Worm (Caenorhabditis elegans): ENCODE measurements around the gene R11E3.19.

R11E3.19 gene

DNA sequence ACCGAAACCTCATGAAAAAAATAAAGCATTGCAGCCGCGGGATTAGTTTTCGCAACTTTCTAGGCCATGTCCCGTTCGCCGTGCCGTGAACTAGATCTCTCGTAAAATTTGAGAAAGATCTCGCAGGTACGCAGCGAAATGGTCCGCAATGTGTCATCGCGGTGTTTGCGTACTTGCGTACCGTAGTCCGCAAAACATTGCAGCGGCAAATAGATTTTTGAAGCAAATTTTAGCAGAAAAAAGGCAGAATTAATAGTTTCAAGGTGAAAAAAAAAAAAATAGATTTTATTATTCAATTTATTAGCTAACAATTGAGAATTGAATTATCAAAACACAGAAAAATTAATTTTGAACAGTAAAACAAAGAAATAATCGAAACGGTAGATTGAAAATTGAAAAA is 48.0 kb downstream of the R11E3.19 start (continued):
- TF ChIP-seq egl-18 (GFP tag; IDR thresholded peaks at IDR 0.05) (peak; percentile 98), ccch-3 (GFP tag; optimal IDR thresholded peaks at IDR 0.05) (peak; percentile 52), nhr-90 (tag; optimal IDR thresholded peaks at IDR 0.05) (peak; percentile 76), aptf-2 (GFP tag; conservative IDR thresholded peaks at IDR 0.05) (peak; percentile 98), egl-44 (GFP tag; IDR thresholded peaks at IDR 0.05) (peak; percentile 99), nfyb-1 (GFP tag; IDR thresholded peaks at IDR 0.05) (peak; percentile 99), Y79H2A.3 (GFP tag; conservative IDR thresholded peaks at IDR 0.05) (peak; percentile 96), hmg-20 (GFP tag; IDR thresholded peaks at IDR 0.05) (peak; percentile 95), mcd-1 (GFP tag; IDR thresholded peaks at IDR 0.05) (peak; percentile 100), ceh-58 (GFP tag; IDR thresholded peaks at IDR 0.05) (0 out of 2 replicates have a peak, but pooled peaks have one; percentile 57), D2030.7 (GFP tag; IDR thresholded peaks at IDR 0.05) (peak; percentile 98), let-526 (GFP tag; IDR thresholded peaks at IDR 0.05) (peak; percentile 98), madf-6 (GFP tag; IDR thresholded peaks at IDR 0.05) (peak; percentile 89; the same call in 1 of the 2 replicates), F37B4.10 (GFP tag; IDR thresholded peaks at IDR 0.05) (peak; percentile 100), ztf-22 (GFP tag; optimal IDR thresholded peaks at IDR 0.05) (peak; percentile 66), tlf-1 (GFP tag; optimal IDR thresholded peaks at IDR 0.05) (peak; percentile 98), madf-8 (GFP tag; conservative IDR thresholded peaks at IDR 0.05) (peak; percentile 87), dox-1 (GFP tag; IDR thresholded peaks at IDR 0.05) (peak; percentile 100), Y53F4B.3 (GFP tag; IDR thresholded peaks at IDR 0.05) (peak; percentile 91), C06A6.2 (GFP tag; conservative IDR thresholded peaks at IDR 0.05) (peak; percentile 99), B0019.2 (GFP tag; conservative IDR thresholded peaks at IDR 0.05) (peak; percentile 99), rec-8 (tag; optimal IDR thresholded peaks at IDR 0.05) (peak; percentile 5 to 6), F33H1.4 (GFP tag; IDR thresholded peaks at IDR 0.05) (peak; percentile 97), Y95B8A.8 (GFP tag; IDR thresholded peaks at IDR 0.05) (peak; percentile 99), sea-2 (GFP tag; IDR thresholded peaks at IDR 0.05) (peak; percentile 100), K12H6.12 (tag; optimal IDR thresholded peaks at IDR 0.05) (peak; percentile 94), ceh-27 (GFP tag; optimal IDR thresholded peaks at IDR 0.05) (peak; percentile 89), ceh-91 (GFP tag; IDR thresholded peaks at IDR 0.05) (peak; percentile 100), ztf-28 (GFP tag; IDR thresholded peaks at IDR 0.05) (peak; percentile 100), nhr-80 (tag; optimal IDR thresholded peaks at IDR 0.05) (peak; percentile 81), ekl-4 (GFP tag; IDR thresholded peaks at IDR 0.05) (peak; percentile 98), lir-1 (GFP tag; conservative IDR thresholded peaks at IDR 0.05) (peak; percentile 98), F22D6.2 (tag; optimal IDR thresholded peaks at IDR 0.05) (peak; percentile 82), Y67H2A.10 (GFP tag; conservative IDR thresholded peaks at IDR 0.05) (peak; percentile 98)

DNA sequence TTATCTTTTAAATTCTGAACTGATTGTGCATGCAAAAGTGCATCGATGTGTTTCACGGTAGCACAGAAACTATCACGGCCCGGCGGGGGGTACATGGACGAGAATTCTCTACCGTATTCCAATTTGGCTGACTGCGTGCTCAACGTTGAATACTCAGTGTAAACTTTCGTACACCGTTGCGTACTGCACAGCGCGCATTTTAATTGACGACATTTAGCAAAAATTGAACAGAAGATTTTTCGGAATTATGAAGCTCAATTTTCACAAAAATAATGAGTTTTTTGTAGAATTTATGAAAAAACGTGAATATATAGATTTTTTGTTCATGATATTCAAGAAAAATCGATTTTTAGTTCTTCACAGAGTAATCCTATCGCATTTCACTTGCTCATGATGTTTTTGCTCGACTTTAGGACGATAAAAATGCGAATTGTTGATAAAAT is 50.4 kb downstream of the R11E3.19 start:
- TF ChIP-seq hmg-1.2 (GFP tag; IDR thresholded peaks at IDR 0.05): peak; percentile 100
- peak; percentile 99 for TF ChIP-seq Y56A3A.18 (GFP tag; IDR thresholded peaks at IDR 0.05)
- TF ChIP-seq gei-17 (GFP tag; optimal IDR thresholded peaks at IDR 0.05): peak; percentile 73
- TF ChIP-seq nhr-90 (tag; optimal IDR thresholded peaks at IDR 0.05): peak; percentile 69
- peak; percentile 23 for TF ChIP-seq ets-4 (GFP tag; optimal IDR thresholded peaks at IDR 0.05)
- peak; percentile 89 for TF ChIP-seq madf-6 (GFP tag; IDR thresholded peaks at IDR 0.05)
- TF ChIP-seq madf-10 (tag; optimal IDR thresholded peaks at IDR 0.05): peak; percentile 80
- peak; percentile 83 for TF ChIP-seq attf-6 (GFP tag; IDR thresholded peaks at IDR 0.05)
- TF ChIP-seq mel-28 (tag; optimal IDR thresholded peaks at IDR 0.05; ENCODE audit: borderline replicate concordance): peak; percentile 12
- TF ChIP-seq let-526 (GFP tag; IDR thresholded peaks at IDR 0.05): peak; percentile 100
- TF ChIP-seq C17E4.6 (GFP tag; IDR thresholded peaks at IDR 0.05): peak; percentile 99
- peak; percentile 100 for TF ChIP-seq mcd-1 (GFP tag; IDR thresholded peaks at IDR 0.05)
- TF ChIP-seq ztf-28 (GFP tag; IDR thresholded peaks at IDR 0.05): peak; percentile 99
- TF ChIP-seq attf-5 (GFP tag; optimal IDR thresholded peaks at IDR 0.05): peak; percentile 90
- TF ChIP-seq nhr-120 (GFP tag; IDR thresholded peaks at IDR 0.05): peak; percentile 100
- TF ChIP-seq bed-1 (GFP tag; IDR thresholded peaks at IDR 0.05): peak; percentile 100
- peak; percentile 95 for TF ChIP-seq lin-40 (tag; optimal IDR thresholded peaks at IDR 0.05)
- TF ChIP-seq egl-18 (GFP tag; IDR thresholded peaks at IDR 0.05): peak; percentile 100
- TF ChIP-seq K11D2.4 (GFP tag; IDR thresholded peaks at IDR 0.05): peak; percentile 100
- peak; percentile 87 for TF ChIP-seq egrh-3 (GFP tag; IDR thresholded peaks at IDR 0.05)
- TF ChIP-seq ztf-6 (GFP tag; IDR thresholded peaks at IDR 0.05): peak; percentile 99
